Fruit fly (Drosophila melanogaster) whole organism, embryonic: ENCODE measurements around the gene alphaTub84D.

Source experiments
- Adf1 ChIP-seq: fragments of 200-800 bp; sonication (Bioruptor generic); IDR thresholded peaks from 2 replicates; pipeline ENCODE4 v1.3.6; 2022; ENCODE audit warnings: missing biosample characterization, missing genetic modification characterization
- Asciz ChIP-seq: fragments of 200-800 bp; sonication (Bioruptor generic); optimal IDR thresholded peaks from 2 replicates; lab custom pipeline; 2017; ENCODE audit warnings: missing biosample characterization, mild to moderate bottlenecking, missing genetic modification characterization, missing genetic modification reagents
- Atf3 ChIP-seq: fragments of 200-800 bp; sonication (Bioruptor generic); optimal IDR thresholded peaks from 3 replicates; lab custom pipeline; 2016; ENCODE audit warnings: missing biosample characterization, missing genetic modification characterization
- Bgb ChIP-seq: fragments of 200-800 bp; sonication (Bioruptor generic); IDR thresholded peaks from 2 replicates; pipeline ENCODE4 v1.3.6; 2022; ENCODE audit warnings: missing biosample characterization, missing genetic modification characterization; ENCODE audit not compliant: partially characterized antibody
- CG1024 ChIP-seq: fragments of 200-800 bp; sonication (Bioruptor generic); IDR thresholded peaks from 2 replicates; pipeline ENCODE4 v1.3.6; 2022; ENCODE audit warnings: missing biosample characterization, missing genetic modification characterization
- CG10267 ChIP-seq: fragments of 200-800 bp; sonication (Bioruptor generic); optimal IDR thresholded peaks from 2 replicates; lab custom pipeline; 2018; ENCODE audit warnings: missing biosample characterization, mild to moderate bottlenecking, missing genetic modification characterization, moderate library complexity
- CG10654 ChIP-seq: fragments of 200-800 bp; sonication (Bioruptor generic); optimal IDR thresholded peaks from 2 replicates; lab custom pipeline; 2016; ENCODE audit warnings: missing biosample characterization, missing genetic modification characterization
- CG10979 ChIP-seq: fragments of 200-800 bp; sonication (Bioruptor generic); optimal IDR thresholded peaks from 2 replicates; lab custom pipeline; 2018; ENCODE audit warnings: missing biosample characterization, mild to moderate bottlenecking, missing genetic modification characterization, moderate library complexity
- CG12219 ChIP-seq: fragments of 200-800 bp; sonication (Bioruptor generic); optimal IDR thresholded peaks from 3 replicates; lab custom pipeline; 2018; ENCODE audit warnings: missing biosample characterization, mild to moderate bottlenecking, missing genetic modification characterization
- CG13424 ChIP-seq: fragments of 200-800 bp; sonication (Bioruptor generic); optimal IDR thresholded peaks from 2 replicates; lab custom pipeline; 2019; ENCODE audit warnings: missing biosample characterization, mild to moderate bottlenecking, missing genetic modification characterization, moderate library complexity
- CG14050 ChIP-seq: fragments of 200-800 bp; sonication (Bioruptor generic); IDR thresholded peaks from 3 replicates; pipeline ENCODE4 v1.3.6; 2022; ENCODE audit warnings: missing biosample characterization, missing genetic modification characterization
- CG14860 ChIP-seq: fragments of 200-800 bp; sonication (Bioruptor generic); IDR thresholded peaks from 3 replicates; pipeline ENCODE4 v1.3.6; 2022; ENCODE audit warnings: missing biosample characterization, missing genetic modification characterization; ENCODE audit not compliant: partially characterized antibody
- CG15269 ChIP-seq: fragments of 200-800 bp; sonication (Bioruptor generic); optimal IDR thresholded peaks from 2 replicates; lab custom pipeline; 2018; ENCODE audit warnings: missing biosample characterization, mild to moderate bottlenecking, missing genetic modification characterization, moderate library complexity
- CG15479 ChIP-seq: fragments of 200-800 bp; sonication (Bioruptor generic); optimal IDR thresholded peaks from 3 replicates; lab custom pipeline; 2019; ENCODE audit warnings: missing biosample characterization, mild to moderate bottlenecking, missing genetic modification characterization, moderate library complexity
- CG17186 ChIP-seq: fragments of 200-800 bp; sonication (Bioruptor generic); optimal IDR thresholded peaks from 3 replicates; lab custom pipeline; 2017; ENCODE audit warnings: missing biosample characterization, missing genetic modification reagents, missing genetic modification characterization
- CG17361 ChIP-seq: fragments of 200-800 bp; sonication (Bioruptor generic); IDR thresholded peaks from 3 replicates; pipeline ENCODE4 v1.3.6; 2022; ENCODE audit warnings: missing biosample characterization, missing genetic modification characterization
- CG17802 ChIP-seq: fragments of 200-800 bp; sonication (Bioruptor generic); optimal IDR thresholded peaks from 2 replicates; lab custom pipeline; 2018; ENCODE audit warnings: missing biosample characterization, mild to moderate bottlenecking, missing genetic modification characterization, moderate library complexity
- CG2116 ChIP-seq: fragments of 200-800 bp; sonication (Bioruptor generic); optimal IDR thresholded peaks from 3 replicates; lab custom pipeline; 2018; ENCODE audit warnings: missing biosample characterization, mild to moderate bottlenecking, missing genetic modification characterization
- CG2199 ChIP-seq: fragments of 200-800 bp; sonication (Bioruptor generic); IDR thresholded peaks from 3 replicates; pipeline ENCODE4 v1.3.6; 2022; ENCODE audit warnings: missing biosample characterization, missing genetic modification characterization
- CG4707 ChIP-seq: fragments of 200-800 bp; sonication (Bioruptor generic); optimal IDR thresholded peaks from 2 replicates; lab custom pipeline; 2018; ENCODE audit warnings: missing biosample characterization, mild to moderate bottlenecking, missing genetic modification characterization, moderate library complexity
- CG4820 ChIP-seq: fragments of 200-800 bp; sonication (Bioruptor generic); optimal IDR thresholded peaks from 3 replicates; lab custom pipeline; 2016; ENCODE audit warnings: missing biosample characterization, missing genetic modification characterization
- Dp ChIP-seq: fragments of 200-800 bp; sonication (Bioruptor generic); optimal IDR thresholded peaks from 2 replicates; lab custom pipeline; 2018; ENCODE audit warnings: missing biosample characterization, mild to moderate bottlenecking, missing genetic modification characterization, moderate library complexity
- Fer3 ChIP-seq: fragments of 200-800 bp; sonication (Bioruptor generic); optimal IDR thresholded peaks from 2 replicates; lab custom pipeline; 2018; ENCODE audit warnings: missing biosample characterization, mild to moderate bottlenecking, missing genetic modification characterization, moderate library complexity
- Gsc ChIP-seq: fragments of 200-800 bp; sonication (Bioruptor generic); IDR thresholded peaks from 2 replicates; pipeline ENCODE4 v1.3.6; 2022; ENCODE audit warnings: missing biosample characterization, missing genetic modification characterization
- Hmx ChIP-seq: fragments of 200-800 bp; sonication (Bioruptor generic); optimal IDR thresholded peaks from 2 replicates; lab custom pipeline; 2016; ENCODE audit warnings: missing biosample characterization, missing genetic modification characterization
- Lhr ChIP-seq: fragments of 200-800 bp; sonication (Bioruptor generic); optimal IDR thresholded peaks from 3 replicates; lab custom pipeline; 2017; ENCODE audit warnings: mild to moderate bottlenecking, missing biosample characterization, missing genetic modification reagents, missing genetic modification characterization
- MESR4 ChIP-seq: fragments of 200-800 bp; sonication (Bioruptor generic); optimal IDR thresholded peaks from 2 replicates; lab custom pipeline; 2018; ENCODE audit warnings: missing biosample characterization, mild to moderate bottlenecking, missing genetic modification characterization, moderate library complexity
- Mes4 ChIP-seq: fragments of 200-800 bp; sonication (Bioruptor generic); optimal IDR thresholded peaks from 2 replicates; lab custom pipeline; 2016; ENCODE audit warnings: missing biosample characterization, missing genetic modification characterization
- Poxn ChIP-seq: fragments of 200-800 bp; sonication (Bioruptor generic); IDR thresholded peaks from 2 replicates; pipeline ENCODE4 v1.3.6; 2022; ENCODE audit warnings: missing biosample characterization, missing genetic modification characterization
- ab ChIP-seq: fragments of 200-800 bp; sonication (Bioruptor generic); optimal IDR thresholded peaks from 2 replicates; lab custom pipeline; 2016; ENCODE audit warnings: missing biosample characterization, missing genetic modification characterization
- amos ChIP-seq: fragments of 200-800 bp; sonication (Bioruptor generic); IDR thresholded peaks from 2 replicates; pipeline ENCODE4 v1.3.6; 2022; ENCODE audit warnings: missing biosample characterization, missing genetic modification characterization; ENCODE audit not compliant: partially characterized antibody
- ci ChIP-seq: fragments of 200-800 bp; sonication (Bioruptor generic); IDR thresholded peaks from 3 replicates; pipeline ENCODE4 v1.3.6; 2022; ENCODE audit warnings: missing biosample characterization, missing genetic modification characterization
- cwo ChIP-seq: fragments of 200-800 bp; sonication (Bioruptor generic); optimal IDR thresholded peaks from 3 replicates; lab custom pipeline; 2017; ENCODE audit warnings: missing biosample characterization, missing genetic modification characterization, mild to moderate bottlenecking, moderate library complexity, missing genetic modification reagents
- da ChIP-seq: fragments of 200-800 bp; sonication (Bioruptor generic); optimal IDR thresholded peaks from 2 replicates; lab custom pipeline; 2016; ENCODE audit warnings: missing biosample characterization, missing genetic modification characterization
- dpn ChIP-seq, 2 experiments: fragments of 200-800 bp; sonication (Bioruptor generic); optimal IDR thresholded peaks; 3 replicates each; lab custom pipeline; 2016; ENCODE audit warnings: missing biosample characterization in 2 of 2, missing genetic modification characterization in 2 of 2
- emc ChIP-seq: fragments of 200-800 bp; sonication (Bioruptor generic); optimal IDR thresholded peaks from 2 replicates; lab custom pipeline; 2016; ENCODE audit warnings: missing biosample characterization, missing genetic modification characterization
- fd96Cb ChIP-seq: fragments of 200-800 bp; sonication (Bioruptor generic); optimal IDR thresholded peaks from 2 replicates; lab custom pipeline; 2018; ENCODE audit warnings: missing biosample characterization, mild to moderate bottlenecking, missing genetic modification characterization, moderate library complexity
- fru ChIP-seq: fragments of >200 bp; optimal IDR thresholded peaks from 2 replicates; lab custom pipeline; 2017
- grau ChIP-seq: fragments of 200-800 bp; optimal IDR thresholded peaks from 3 replicates; lab custom pipeline; 2019; ENCODE audit warnings: missing biosample characterization, mild to moderate bottlenecking, missing genetic modification characterization, moderate library complexity
- gsb-n ChIP-seq: fragments of 200-800 bp; sonication (Bioruptor generic); optimal IDR thresholded peaks from 3 replicates; lab custom pipeline; 2018; ENCODE audit warnings: missing biosample characterization, mild to moderate bottlenecking, missing genetic modification characterization
- jigr1 ChIP-seq: fragments of 200-800 bp; sonication (Bioruptor generic); IDR thresholded peaks from 3 replicates; pipeline ENCODE4 v1.3.6; 2022; ENCODE audit warnings: missing biosample characterization, missing genetic modification characterization
- nmo ChIP-seq: fragments of 200-800 bp; sonication (Bioruptor generic); optimal IDR thresholded peaks from 2 replicates; lab custom pipeline; 2018; ENCODE audit warnings: missing biosample characterization, mild to moderate bottlenecking, missing genetic modification characterization, moderate library complexity
- oc ChIP-seq: fragments of 200-800 bp; sonication (Bioruptor generic); optimal IDR thresholded peaks from 2 replicates; lab custom pipeline; 2018; ENCODE audit warnings: missing biosample characterization, mild to moderate bottlenecking, missing genetic modification characterization, moderate library complexity
- phol ChIP-seq: fragments of 200-800 bp; sonication (Bioruptor generic); optimal IDR thresholded peaks from 3 replicates; lab custom pipeline; 2018; ENCODE audit warnings: missing biosample characterization, mild to moderate bottlenecking, missing genetic modification characterization, moderate library complexity
- pzg ChIP-seq: fragments of 200-800 bp; sonication (Bioruptor generic); optimal IDR thresholded peaks from 3 replicates; lab custom pipeline; 2018; ENCODE audit warnings: missing biosample characterization, mild to moderate bottlenecking, missing genetic modification characterization, moderate library complexity
- seq ChIP-seq: fragments of 200-800 bp; sonication (Bioruptor generic); IDR thresholded peaks from 2 replicates; pipeline ENCODE4 v1.3.6; 2022; ENCODE audit warnings: missing biosample characterization, missing genetic modification characterization
- tin ChIP-seq: fragments of 200-800 bp; sonication (Bioruptor generic); optimal IDR thresholded peaks from 3 replicates; lab custom pipeline; 2016; ENCODE audit warnings: missing biosample characterization, missing genetic modification characterization
- tio ChIP-seq: fragments of 200-800 bp; sonication (Bioruptor generic); optimal IDR thresholded peaks from 2 replicates; lab custom pipeline; 2017; ENCODE audit warnings: missing biosample characterization, missing genetic modification characterization, inconsistent platforms

alphaTub84D gene

DNA sequence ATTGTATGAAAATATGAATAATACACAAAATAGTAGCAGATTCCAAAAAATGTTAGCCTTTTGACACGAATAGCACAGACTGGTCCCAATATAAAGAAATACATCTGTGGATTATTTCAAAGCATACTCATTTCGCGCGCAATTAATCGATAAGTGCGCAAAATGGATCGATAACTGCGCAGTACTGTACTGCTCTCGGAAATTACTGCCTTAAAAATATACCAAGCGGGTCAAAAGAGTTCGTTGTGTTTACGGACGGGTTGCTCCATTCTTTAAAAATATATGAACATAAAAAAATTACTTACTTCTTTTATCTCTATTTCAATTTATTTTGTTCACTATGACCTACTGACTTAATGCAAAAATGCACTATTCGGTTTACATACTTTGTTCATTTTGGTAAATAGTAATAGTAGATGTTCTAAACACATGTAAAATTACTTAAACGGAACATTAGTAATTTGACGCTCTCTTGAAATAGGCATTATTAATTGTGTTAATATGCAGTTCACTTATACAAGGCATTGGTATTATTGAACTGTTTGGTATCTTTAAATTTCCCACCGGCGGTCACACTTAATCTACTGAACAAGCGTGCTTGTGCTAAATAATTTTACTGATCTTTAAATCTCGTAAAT is at the start of gene alphaTub84D, which contains the start of gene Rtnl2 (continued):
- TF ChIP-seq cwo (GFP tag; lab: Kevin White, UChicago) = no peak
- peak; percentile 88 for TF ChIP-seq CG17186
- TF ChIP-seq Lhr = peak; percentile 12
- no peak for TF ChIP-seq fd96Cb (tag; lab: Kevin White, UChicago)
- no peak for TF ChIP-seq jigr1 (GFP tag; lab: Robert Waterston, UW)
- no peak for TF ChIP-seq CG10654 (GFP tag; lab: Kevin White, UChicago)
- peak; percentile 79 for TF ChIP-seq Dp (GFP tag; lab: Kevin White, UChicago)
- 0 out of 2 replicates have a peak, but pooled peaks have one; percentile 7 for TF ChIP-seq Bgb (GFP tag; lab: Robert Waterston, UW)
- TF ChIP-seq oc (tag; lab: Kevin White, UChicago) = no peak
- no peak for TF ChIP-seq CG4820 (GFP tag; lab: Kevin White, UChicago)
- TF ChIP-seq tio (GFP tag; lab: Kevin White, UChicago) = no peak
- TF ChIP-seq MESR4 = no peak
- no peak for TF ChIP-seq Hmx (GFP tag; lab: Kevin White, UChicago)
- peak; percentile 3 for TF ChIP-seq CG15479 (GFP tag; lab: Kevin White, UChicago)
- no peak for TF ChIP-seq CG17802
- no peak for TF ChIP-seq CG10979 (tag; lab: Kevin White, UChicago)
- TF ChIP-seq phol = peak; percentile 29
- peak; percentile 38 for TF ChIP-seq nmo (GFP tag; lab: Kevin White, UChicago)
- TF ChIP-seq CG2116 (GFP tag; lab: Kevin White, UChicago) = peak; percentile 77
- no peak for TF ChIP-seq CG1024 (GFP tag; lab: Robert Waterston, UW)
- TF ChIP-seq Adf1 (GFP tag; lab: Robert Waterston, UW) = no peak

- TF ChIP-seq pzg (GFP tag; lab: Kevin White, UChicago) = no peak
- no peak for TF ChIP-seq Poxn
- no peak for TF ChIP-seq CG15269 (tag; lab: Kevin White, UChicago)
- TF ChIP-seq CG15479 (GFP tag; lab: Kevin White, UChicago) = no peak
- TF ChIP-seq CG17361 = no peak
- no peak for TF ChIP-seq grau
- no peak for TF ChIP-seq emc (GFP tag; lab: Kevin White, UChicago)
- no peak for TF ChIP-seq Gsc (GFP tag; lab: Robert Waterston, UW)
- no peak for TF ChIP-seq CG10267 (tag; lab: Kevin White, UChicago)
- no peak for TF ChIP-seq da (GFP tag; lab: Kevin White, UChicago)
- no peak for TF ChIP-seq seq (GFP tag; lab: Robert Waterston, UW)
These were observed 40.7 kb upstream of the alphaTub84D start for dm6 chr3R:7489902-7490301.

dm6 chr3R:7490884-7491283 is 39.7 kb upstream of the alphaTub84D start:
- no peak for TF ChIP-seq CG14860 (GFP tag; lab: Robert Waterston, UW)
- TF ChIP-seq grau = peak; percentile 66
- TF ChIP-seq gsb-n (tag; lab: Kevin White, UChicago) = no peak
- TF ChIP-seq CG4707 = no peak
- TF ChIP-seq CG12219 (GFP tag; lab: Kevin White, UChicago) = no peak
- peak; percentile 24 for TF ChIP-seq Fer3
- TF ChIP-seq ab (GFP tag; lab: Kevin White, UChicago) = no peak
- no peak for TF ChIP-seq CG2199
- peak; percentile 69 for TF ChIP-seq CG15269 (tag; lab: Kevin White, UChicago)
- no peak for TF ChIP-seq fru
- peak; percentile 31; the same call in 2 of the 3 replicates for TF ChIP-seq CG14050 (GFP tag; lab: Robert Waterston, UW)
- no peak for TF ChIP-seq ci (GFP tag; lab: Robert Waterston, UW)
- TF ChIP-seq Mes4 = no peak
- TF ChIP-seq dpn (GFP tag; optimal IDR thresholded peaks at IDR 0.05; lab: Kevin White, UChicago) = peak in 1 of 2 experiments; percentile 57
- no peak for TF ChIP-seq Atf3
- no peak for TF ChIP-seq amos (GFP tag; lab: Robert Waterston, UW)
- peak; percentile 16 for TF ChIP-seq tin (GFP tag; lab: Kevin White, UChicago)
- peak; percentile 75 for TF ChIP-seq fd96Cb (tag; lab: Kevin White, UChicago)
- TF ChIP-seq Asciz (GFP tag; lab: Kevin White, UChicago) = peak; percentile 75
- TF ChIP-seq CG10654 (GFP tag; lab: Kevin White, UChicago) = peak; percentile 43
- peak; percentile 81 for TF ChIP-seq CG13424 (tag; lab: Kevin White, UChicago)
